Fruit fly (Drosophila melanogaster): ENCODE data around the gene Jon65Aii.
A peak's percentile ranks its signal among the peaks of the same experiment; 100 is the strongest.

Jon65Aii gene

dm6 chr3L:6074975-6075692 is 23.0 kb downstream of the Jon65Aii start, which contains the start of the genes CG13295 and CG6610 (continued):
- TF ChIP-seq BtbVII (GFP tag; optimal IDR thresholded peaks at IDR 0.05) (peak; percentile 15), klu (GFP tag; IDR thresholded peaks at IDR 0.05) (peak; percentile 54), pros (GFP tag; optimal IDR thresholded peaks at IDR 0.05) (no peak), HmgZ (tag; optimal IDR thresholded peaks at IDR 0.05) (peak; percentile 75), chif (GFP tag; optimal IDR thresholded peaks at IDR 0.05) (peak in 1 of 2 experiments; percentile 37), Hr51 (GFP tag; optimal IDR thresholded peaks at IDR 0.05) (peak; percentile 59 to 68), dimm (GFP tag; IDR thresholded peaks at IDR 0.05) (no peak), fd3F (GFP tag; optimal IDR thresholded peaks at IDR 0.05) (peak; percentile 60), her (GFP tag; optimal IDR thresholded peaks at IDR 0.05) (no peak), Gsc (GFP tag; IDR thresholded peaks at IDR 0.05) (no peak), Jarid2 (GFP tag; optimal IDR thresholded peaks at IDR 0.05) (no peak), schlank (tag; optimal IDR thresholded peaks at IDR 0.05) (no peak), ro (GFP tag; IDR thresholded peaks at IDR 0.05) (no peak), CG10209 (GFP tag; optimal IDR thresholded peaks at IDR 0.05) (peak; percentile 30), bab2 (GFP tag; optimal IDR thresholded peaks at IDR 0.05) (peak; percentile 27), Asciz (GFP tag; optimal IDR thresholded peaks at IDR 0.05) (no peak), Hand (GFP tag; optimal IDR thresholded peaks at IDR 0.05) (no peak), B-H1 (GFP tag; IDR thresholded peaks at IDR 0.05) (no peak; the same call in 2 of the 3 replicates), CG6689 (GFP tag; IDR thresholded peaks at IDR 0.05) (no peak; the same call in none of the 2 replicates), Taf1 (GFP tag; IDR thresholded peaks at IDR 0.05) (no peak), CG7372 (GFP tag; IDR thresholded peaks at IDR 0.05) (peak; percentile 58; the same call in 1 of the 2 replicates), unc-4 (GFP tag; IDR thresholded peaks at IDR 0.05; ENCODE audit: partially characterized antibody) (no peak), CG15269 (tag; optimal IDR thresholded peaks at IDR 0.05) (peak; percentile 69), Hr3 (GFP tag; optimal IDR thresholded peaks at IDR 0.05) (peak; percentile 49), Atf3 (GFP tag; optimal IDR thresholded peaks at IDR 0.05) (no peak), cg (GFP tag; optimal IDR thresholded peaks at IDR 0.05) (no peak), Six4 (GFP tag; optimal IDR thresholded peaks at IDR 0.05) (no peak), ssp (GFP tag; IDR thresholded peaks at IDR 0.05) (peak; percentile 36), prd (optimal IDR thresholded peaks at IDR 0.05) (no peak), prd (GFP tag; IDR thresholded peaks at IDR 0.05) (peak; percentile 75), CG32767 (GFP tag; IDR thresholded peaks at IDR 0.05) (peak; percentile 38; the same call in 1 of the 2 replicates), onecut (GFP tag; IDR thresholded peaks at IDR 0.05) (no peak), Poxn (GFP tag; IDR thresholded peaks at IDR 0.05) (no peak), CG15514 (GFP tag; optimal IDR thresholded peaks at IDR 0.05) (peak; percentile 59), CG17186 (GFP tag; optimal IDR thresholded peaks at IDR 0.05) (peak; percentile 15), Bgb (GFP tag; IDR thresholded peaks at IDR 0.05; ENCODE audit: partially characterized antibody) (0 out of 2 replicates have a peak, but pooled peaks have one; percentile 31), CG1024 (GFP tag; IDR thresholded peaks at IDR 0.05) (no peak), row (GFP tag; IDR thresholded peaks at IDR 0.05) (peak; percentile 95), CG4404 (GFP tag; IDR thresholded peaks at IDR 0.05) (peak; percentile 42; the same call in 1 of the 2 replicates), Dfd (GFP tag; optimal IDR thresholded peaks at IDR 0.05) (no peak), CG11696 (GFP tag; IDR thresholded peaks at IDR 0.05) (no peak), Meics (GFP tag; optimal IDR thresholded peaks at IDR 0.05) (peak; percentile 52), sr (GFP tag; IDR thresholded peaks at IDR 0.05) (no peak), pfk (GFP tag; optimal IDR thresholded peaks at IDR 0.05) (no peak), Dek (tag; optimal IDR thresholded peaks at IDR 0.05) (peak; percentile 55), trem (tag; optimal IDR thresholded peaks at IDR 0.05) (peak; percentile 58), crp (GFP tag; optimal IDR thresholded peaks at IDR 0.05) (peak in 1 of 2 experiments; percentile 25), scrt (GFP tag; optimal IDR thresholded peaks at IDR 0.05) (peak; percentile 40), CG33557 (GFP tag; optimal IDR thresholded peaks at IDR 0.05) (peak; percentile 47)

All from whole organism, embryonic.